Worm (Caenorhabditis elegans): ENCODE results near the gene nsph-3.1.

The nsph-3.1 gene

ce11 chrIV:10935336-10935735, 14.3 kb upstream of the nsph-3.1 start (continued):
- TF ChIP-seq ZK546.5 (tag; optimal IDR thresholded peaks at IDR 0.05), result no peak
- TF ChIP-seq nhr-25 (tag; optimal IDR thresholded peaks at IDR 0.05), result peak; percentile 74
- peak; percentile 91 for TF ChIP-seq sem-4 (tag; optimal IDR thresholded peaks at IDR 0.05)
- no peak for TF ChIP-seq peb-1 (tag; optimal IDR thresholded peaks at IDR 0.05)
- no peak for TF ChIP-seq nhr-77 (tag; optimal IDR thresholded peaks at IDR 0.05)
- TF ChIP-seq snpc-4 (tag; optimal IDR thresholded peaks at IDR 0.05), result peak; percentile 46
- peak in 1 of 2 experiments; percentile 86 for TF ChIP-seq mdl-1 (tag; optimal IDR thresholded peaks at IDR 0.05)

- TF ChIP-seq nhr-6 (tag; optimal IDR thresholded peaks at IDR 0.05), result peak; percentile 98
- no peak for TF ChIP-seq ztf-1 (GFP tag; conservative IDR thresholded peaks at IDR 0.05)
- peak; percentile 98 for TF ChIP-seq crh-2 (tag; optimal IDR thresholded peaks at IDR 0.05)
- TF ChIP-seq sem-4 (tag; optimal IDR thresholded peaks at IDR 0.05), result peak; percentile 94
- peak; percentile 97 for TF ChIP-seq fos-1 (tag; optimal IDR thresholded peaks at IDR 0.05)
- peak; percentile 70 for TF ChIP-seq nhr-10 (tag; optimal IDR thresholded peaks at IDR 0.05)
- TF ChIP-seq ceh-82 (tag; optimal IDR thresholded peaks at IDR 0.05), result peak; percentile 21
- peak; percentile 78 for TF ChIP-seq zag-1 (tag; optimal IDR thresholded peaks at IDR 0.05)
- peak; percentile 89 for TF ChIP-seq snpc-4 (tag; optimal IDR thresholded peaks at IDR 0.05)
- peak; percentile 92 for TF ChIP-seq mab-5 (tag; optimal IDR thresholded peaks at IDR 0.05)
- peak; percentile 53 for TF ChIP-seq lin-39 (tag; optimal IDR thresholded peaks at IDR 0.05)
- peak; percentile 88 for TF ChIP-seq gmeb-1 (tag; optimal IDR thresholded peaks at IDR 0.05)
- no peak for TF ChIP-seq R02D3.7 (tag; optimal IDR thresholded peaks at IDR 0.05)
- TF ChIP-seq nhr-12 (tag; optimal IDR thresholded peaks at IDR 0.05), result peak; percentile 38
- TF ChIP-seq ztf-11 (tag; optimal IDR thresholded peaks at IDR 0.05), result peak; percentile 4
- no peak for TF ChIP-seq elt-1 (tag; optimal IDR thresholded peaks at IDR 0.05)
- peak; percentile 93 for TF ChIP-seq unc-62 (GFP tag; optimal IDR thresholded peaks at IDR 0.05)
- TF ChIP-seq ceh-16 (tag; optimal IDR thresholded peaks at IDR 0.05), result peak; percentile 57
- TF ChIP-seq ztf-4 (tag; optimal IDR thresholded peaks at IDR 0.05), result peak; percentile 97
- TF ChIP-seq lin-11 (tag; optimal IDR thresholded peaks at IDR 0.05), result peak; percentile 82
- peak; percentile 80 for TF ChIP-seq unc-55 (GFP tag; optimal IDR thresholded peaks at IDR 0.05)
- TF ChIP-seq aly-2 (tag; optimal IDR thresholded peaks at IDR 0.05), result no peak
- TF ChIP-seq nhr-237 (tag; optimal IDR thresholded peaks at IDR 0.05), result no peak
- peak; percentile 98 for TF ChIP-seq sma-3 (GFP tag; optimal IDR thresholded peaks at IDR 0.05)
- TF ChIP-seq dmd-4 (tag; optimal IDR thresholded peaks at IDR 0.05), result no peak
- TF ChIP-seq sma-9 (GFP tag; optimal IDR thresholded peaks at IDR 0.05), result peak; percentile 99
- no peak for TF ChIP-seq sma-9 (tag; optimal IDR thresholded peaks at IDR 0.05)
- peak; percentile 87 for TF ChIP-seq lin-13 (GFP tag; optimal IDR thresholded peaks at IDR 0.05)
- TF ChIP-seq F13H6.1 (tag; optimal IDR thresholded peaks at IDR 0.05), result peak; percentile 98
- no peak for TF ChIP-seq ZK546.5 (tag; optimal IDR thresholded peaks at IDR 0.05)
- TF ChIP-seq ama-1 (optimal IDR thresholded peaks at IDR 0.05), result no peak
- peak; percentile 79 to 97 for TF ChIP-seq mdl-1 (tag; optimal IDR thresholded peaks at IDR 0.05)
- peak; percentile 98 for TF ChIP-seq nhr-21 (tag; optimal IDR thresholded peaks at IDR 0.05)
- TF ChIP-seq peb-1 (tag; optimal IDR thresholded peaks at IDR 0.05), result no peak
- no peak for TF ChIP-seq nhr-77 (tag; optimal IDR thresholded peaks at IDR 0.05)
- no peak for TF ChIP-seq mbf-1 (tag; optimal IDR thresholded peaks at IDR 0.05)
- TF ChIP-seq lsy-2 (tag; optimal IDR thresholded peaks at IDR 0.05), result peak; percentile 75 to 95
- TF ChIP-seq skn-1 (tag; optimal IDR thresholded peaks at IDR 0.05), result peak; percentile 52
- peak; percentile 98 for TF ChIP-seq nhr-25 (tag; optimal IDR thresholded peaks at IDR 0.05)
- peak; percentile 99 for TF ChIP-seq C34F6.9 (tag; optimal IDR thresholded peaks at IDR 0.05)
- TF ChIP-seq nhr-129 (tag; optimal IDR thresholded peaks at IDR 0.05), result peak; percentile 98
- TF ChIP-seq egl-27 (tag; optimal IDR thresholded peaks at IDR 0.05), result peak; percentile 97
- peak; percentile 99 for TF ChIP-seq blmp-1 (tag; optimal IDR thresholded peaks at IDR 0.05; ENCODE audit: insufficient read depth)
- peak; percentile 94 for TF ChIP-seq Y55F3AM.14 (GFP tag; optimal IDR thresholded peaks at IDR 0.05)
- TF ChIP-seq alr-1 (tag; optimal IDR thresholded peaks at IDR 0.05), result peak; percentile 56
Observed at ce11 chrIV:10935853-10936491, 13.6 kb upstream of the nsph-3.1 start, which contains the start of gene lgg-2. lgg-2 (minus strand) TSS chrIV:10935903.
